Worm (Caenorhabditis elegans) whole organism, L1 larva: ENCODE measurements around the gene R07A4.4.

Experiments
- ces-1 ChIP-seq: fragments of 150-350 bp; optimal IDR thresholded peaks from 2 replicates; lab custom pipeline; 2014; ENCODE audit warnings: missing biosample characterization, missing genetic modification reagents, missing genetic modification characterization
- nhr-11 ChIP-seq: fragments of 150-350 bp; optimal IDR thresholded peaks from 2 replicates; lab custom pipeline; 2014; ENCODE audit warnings: missing biosample characterization, missing genetic modification characterization
- rnt-1 ChIP-seq: sonication (generic microtip); optimal IDR thresholded peaks from 2 replicates; lab custom pipeline; 2016; ENCODE audit warnings: mild to moderate bottlenecking, missing genetic modification characterization, moderate library complexity, missing compliant biosample characterization
- sptf-1 ChIP-seq: fragments of 150-350 bp; optimal IDR thresholded peaks from 2 replicates; lab custom pipeline; 2014; ENCODE audit warnings: missing biosample characterization, missing genetic modification characterization
- sup-37 ChIP-seq: fragments of 200-800 bp; sonication (Bioruptor generic); optimal IDR thresholded peaks from 2 replicates; lab custom pipeline; 2018; ENCODE audit warnings: mild to moderate bottlenecking, missing genetic modification characterization, missing compliant biosample characterization
- tbx-2 ChIP-seq: sonication (generic microtip); optimal IDR thresholded peaks from 2 replicates; lab custom pipeline; 2016; ENCODE audit warnings: missing genetic modification characterization, missing compliant biosample characterization

DNA sequence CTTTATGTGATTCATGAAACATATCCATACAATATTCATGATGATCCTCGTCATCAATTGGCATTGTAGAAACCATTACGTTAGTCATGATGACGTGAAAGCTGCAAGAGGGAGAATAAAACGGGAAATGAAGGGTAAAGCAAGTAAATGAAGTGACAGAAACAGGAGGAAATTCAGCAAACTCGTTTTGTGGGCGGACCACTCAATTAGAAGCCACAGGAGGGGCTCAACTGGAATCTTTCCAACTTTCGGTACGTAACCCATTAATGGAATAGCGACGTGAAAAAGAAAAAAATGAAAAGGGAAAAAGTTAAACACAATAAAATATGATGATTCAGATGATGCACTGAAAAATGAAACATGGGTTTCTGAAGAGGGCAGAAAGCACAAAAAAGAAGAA is 40.5 kb downstream of the R07A4.4 start, which contains the start of gene T01C1.4:
- TF ChIP-seq rnt-1 (tag; lab: Kevin White, UChicago) (no peak), nhr-11 (no peak), tbx-2 (tag; lab: Kevin White, UChicago) (no peak), sup-37 (GFP tag; lab: Kevin White, UChicago) (no peak), sptf-1 (tag; lab: Kevin White, UChicago) (no peak), ces-1 (GFP tag; lab: Kevin White, UChicago) (no peak)
